Worm (Caenorhabditis elegans) whole organism, L3 larva: Measurements from ENCODE around the gene srbc-67.

Experiments used
- ceh-82 ChIP-seq: fragments of 150-350 bp; optimal IDR thresholded peaks from 2 replicates; lab custom pipeline; 2014; ENCODE audit warnings: missing biosample characterization, missing genetic modification characterization
- ceh-9 ChIP-seq: sonication (generic microtip); optimal IDR thresholded peaks from 2 replicates; lab custom pipeline; 2018; ENCODE audit warnings: missing biosample characterization, missing genetic modification characterization
- egl-5 ChIP-seq: fragments of 150-350 bp; optimal IDR thresholded peaks from 2 replicates; lab custom pipeline; 2017; ENCODE audit warnings: missing biosample characterization, missing genetic modification reagents, missing genetic modification characterization, inconsistent platforms
- eor-1 ChIP-seq, 2 experiments: fragments of 150-350 bp; optimal IDR thresholded peaks; 2 replicates each; lab custom pipeline; 2014 to 2018; ENCODE audit warnings: missing biosample characterization in 2 of 2, missing genetic modification characterization in 2 of 2
- mdl-1 ChIP-seq: fragments of 150-350 bp; optimal IDR thresholded peaks from 2 replicates; lab custom pipeline; 2014; ENCODE audit warnings: missing biosample characterization, missing genetic modification characterization
- nfya-1 ChIP-seq: sonication (generic microtip); optimal IDR thresholded peaks from 2 replicates; lab custom pipeline; 2017; ENCODE audit warnings: missing genetic modification characterization, mild to moderate bottlenecking, missing compliant biosample characterization, antibody characterized with exemption, moderate library complexity; ENCODE audit not compliant: insufficient read depth
- nhr-23 ChIP-seq: fragments of 150-350 bp; optimal IDR thresholded peaks from 2 replicates; lab custom pipeline; 2014; ENCODE audit warnings: missing biosample characterization, missing genetic modification reagents, missing genetic modification characterization
- nhr-25 ChIP-seq: sonication (generic microtip); optimal IDR thresholded peaks from 2 replicates; lab custom pipeline; 2017; ENCODE audit warnings: missing biosample characterization, missing genetic modification characterization
- nhr-67 ChIP-seq: fragments of 150-350 bp; optimal IDR thresholded peaks from 2 replicates; lab custom pipeline; 2014; ENCODE audit warnings: missing biosample characterization, missing genetic modification characterization
- snpc-4 ChIP-seq: fragments of 150-350 bp; optimal IDR thresholded peaks from 2 replicates; lab custom pipeline; 2014; ENCODE audit warnings: missing biosample characterization, missing genetic modification characterization
- zag-1 ChIP-seq: fragments of 150-350 bp; optimal IDR thresholded peaks from 2 replicates; lab custom pipeline; 2014; ENCODE audit warnings: missing biosample characterization, missing genetic modification characterization

Gene srbc-67

DNA sequence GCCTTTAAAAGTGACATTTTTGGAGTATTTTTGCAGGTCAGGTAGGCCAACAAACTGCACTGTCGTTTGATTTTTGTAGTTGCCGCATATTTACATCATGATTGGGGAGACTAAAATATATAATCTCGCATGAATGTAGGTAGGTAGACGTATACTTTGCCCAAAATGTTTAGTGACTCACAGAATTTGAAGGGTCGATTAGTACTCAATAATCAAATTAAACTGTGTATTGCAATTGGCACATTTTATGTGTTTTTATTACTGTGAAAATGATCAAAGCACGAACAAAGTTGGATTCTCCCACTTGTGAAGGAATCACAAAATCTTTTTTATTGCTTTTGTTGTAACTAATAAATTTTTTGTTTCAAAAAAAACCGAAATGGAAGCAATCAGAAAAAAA, 44.1 kb downstream of the srbc-67 start, which contains the start of gene C07G3.15:
Gene C07G3.15 (minus strand): TSS at position 101 of the 400 bp plus-strand sequence.
- TF ChIP-seq nfya-1 (tag; lab: Kevin White, UChicago) (no peak), ceh-82 (tag; lab: Kevin White, UChicago) (no peak), ceh-9 (no peak), nhr-25 (tag; lab: Kevin White, UChicago) (no peak), eor-1 (tag; optimal IDR thresholded peaks at IDR 0.05; lab: Kevin White, UChicago) (no peak), snpc-4 (tag; lab: Kevin White, UChicago) (no peak), mdl-1 (tag; lab: Kevin White, UChicago) (no peak), egl-5 (no peak), nhr-67 (tag; lab: Kevin White, UChicago) (no peak)

DNA sequence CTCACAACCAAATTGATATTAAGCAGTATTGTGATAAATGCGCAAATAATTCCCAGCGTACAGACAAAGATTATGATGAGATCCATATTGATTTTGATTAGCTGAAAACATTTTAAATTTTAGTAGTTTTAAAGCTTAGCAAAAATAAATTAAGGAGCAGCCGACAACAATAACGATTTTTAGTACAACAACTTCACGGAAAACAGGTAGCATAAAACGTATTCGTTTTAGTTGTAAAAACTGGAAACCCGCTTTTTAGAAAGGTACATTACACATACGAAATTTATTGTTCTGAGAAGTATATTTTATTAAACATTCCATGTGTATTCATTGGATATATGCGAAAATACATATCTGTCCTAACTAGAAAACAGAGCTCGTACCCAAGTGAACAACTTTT, 50.6 kb downstream of the srbc-67 start, which contains the start of gene srbc-36:
Gene srbc-36 (minus strand): TSS at position 101 of the 400 bp plus-strand sequence.
- no peak for TF ChIP-seq nhr-23 (tag; lab: Kevin White, UChicago)
- no peak for TF ChIP-seq zag-1 (tag; lab: Kevin White, UChicago)
